Fruit fly (Drosophila melanogaster): Measurements from ENCODE around the gene CG5122.

The CG5122 gene

dm6 chr2L:13176701-13177249, 46.4 kb downstream of the CG5122 start, which contains the start of the genes Sfmbt and CG5439 (continued):
- TF ChIP-seq CG13624 (GFP tag; optimal IDR thresholded peaks at IDR 0.05), result peak; percentile 82
- TF ChIP-seq CG30020 (tag; optimal IDR thresholded peaks at IDR 0.05), result peak; percentile 83
- TF ChIP-seq CG1024 (GFP tag; IDR thresholded peaks at IDR 0.05), result no peak; the same call in 1 of the 2 replicates
- peak; percentile 26 for TF ChIP-seq CG3838 (GFP tag; optimal IDR thresholded peaks at IDR 0.05)
- TF ChIP-seq vvl (GFP tag; IDR thresholded peaks at IDR 0.05), result peak; percentile 31; the same call in 1 of the 2 replicates
- TF ChIP-seq insv (GFP tag; optimal IDR thresholded peaks at IDR 0.05), result peak in 1 of 2 experiments; percentile 53
- TF ChIP-seq CG11696 (GFP tag; IDR thresholded peaks at IDR 0.05), result no peak
- peak in 1 of 2 experiments; percentile 50 for TF ChIP-seq bsh (GFP tag; optimal IDR thresholded peaks at IDR 0.05)
- no peak; the same call in 2 of the 3 replicates for TF ChIP-seq CG34224 (GFP tag; IDR thresholded peaks at IDR 0.05; ENCODE audit: partially characterized antibody)
- TF ChIP-seq Atf3 (GFP tag; optimal IDR thresholded peaks at IDR 0.05), result peak; percentile 53
- peak; percentile 6 for TF ChIP-seq CG12299 (tag; optimal IDR thresholded peaks at IDR 0.05)
- peak; percentile 91 for TF ChIP-seq kay (GFP tag; optimal IDR thresholded peaks at IDR 0.05)
- TF ChIP-seq ssp (GFP tag; IDR thresholded peaks at IDR 0.05), result peak; percentile 72
- peak; percentile 83 for TF ChIP-seq CG4424 (GFP tag; optimal IDR thresholded peaks at IDR 0.05)
- peak; percentile 82 for TF ChIP-seq Max (GFP tag; optimal IDR thresholded peaks at IDR 0.05)
- TF ChIP-seq z (GFP tag; IDR thresholded peaks at IDR 0.05), result no peak
- peak; percentile 61 for TF ChIP-seq E2f1 (GFP tag; IDR thresholded peaks at IDR 0.05)
- TF ChIP-seq Fer2 (tag; optimal IDR thresholded peaks at IDR 0.05), result peak; percentile 57
- no peak for TF ChIP-seq pita (GFP tag; optimal IDR thresholded peaks at IDR 0.05)
- TF ChIP-seq MBD-R2 (GFP tag; IDR thresholded peaks at IDR 0.05), result peak; percentile 80
- TF ChIP-seq gem (tag; optimal IDR thresholded peaks at IDR 0.05), result no peak
- peak; percentile 79 for TF ChIP-seq pum (GFP tag; optimal IDR thresholded peaks at IDR 0.05)
- TF ChIP-seq CG13424 (tag; optimal IDR thresholded peaks at IDR 0.05), result peak; percentile 81
- TF ChIP-seq sna (GFP tag; IDR thresholded peaks at IDR 0.05; ENCODE audit: partially characterized antibody), result no peak; the same call in 1 of the 2 replicates
- peak; percentile 51 for TF ChIP-seq eyg (GFP tag; optimal IDR thresholded peaks at IDR 0.05)
- TF ChIP-seq CG6683 (GFP tag; optimal IDR thresholded peaks at IDR 0.05), result peak; percentile 2
- peak; percentile 100 for TF ChIP-seq CG3995 (GFP tag; optimal IDR thresholded peaks at IDR 0.05)
- TF ChIP-seq Atf6 (GFP tag; IDR thresholded peaks at IDR 0.05), result peak; percentile 53; the same call in 1 of the 2 replicates
- peak; percentile 66 for TF ChIP-seq Xrp1 (GFP tag; IDR thresholded peaks at IDR 0.05)
- TF ChIP-seq CG9817 (tag; optimal IDR thresholded peaks at IDR 0.05), result peak; percentile 80
- TF ChIP-seq exex (tag; optimal IDR thresholded peaks at IDR 0.05), result no peak
- peak; percentile 77 for TF ChIP-seq sisA (GFP tag; IDR thresholded peaks at IDR 0.05)
- no peak for TF ChIP-seq Jarid2 (GFP tag; optimal IDR thresholded peaks at IDR 0.05)
- no peak for TF ChIP-seq sqz (GFP tag; optimal IDR thresholded peaks at IDR 0.05)
- peak; percentile 61; the same call in 1 of the 2 replicates for TF ChIP-seq CG16779 (GFP tag; IDR thresholded peaks at IDR 0.05)
- peak; percentile 73 for TF ChIP-seq CG15696 (tag; optimal IDR thresholded peaks at IDR 0.05)
- peak; percentile 34; the same call in 1 of the 2 replicates for TF ChIP-seq Drgx (GFP tag; IDR thresholded peaks at IDR 0.05)
- peak; percentile 68 for TF ChIP-seq slou (GFP tag; optimal IDR thresholded peaks at IDR 0.05)
- TF ChIP-seq cg (GFP tag; optimal IDR thresholded peaks at IDR 0.05), result no peak
- no peak for TF ChIP-seq tio (GFP tag; optimal IDR thresholded peaks at IDR 0.05)
- TF ChIP-seq aop (GFP tag; IDR thresholded peaks at IDR 0.05), result no peak
- no peak for TF ChIP-seq CG7556 (GFP tag; optimal IDR thresholded peaks at IDR 0.05)
- peak; percentile 60 for TF ChIP-seq nerfin-1 (tag; optimal IDR thresholded peaks at IDR 0.05)
- peak; percentile 84 for TF ChIP-seq CG12391 (tag; optimal IDR thresholded peaks at IDR 0.05)
- peak; percentile 58 for TF ChIP-seq Myb (GFP tag; optimal IDR thresholded peaks at IDR 0.05)
- peak; percentile 49; the same call in 1 of the 2 replicates for TF ChIP-seq CG4404 (GFP tag; IDR thresholded peaks at IDR 0.05)
- TF ChIP-seq Blimp-1 (GFP tag; optimal IDR thresholded peaks at IDR 0.05), result no peak
- TF ChIP-seq sens (GFP tag), result peak; percentile 97
- TF ChIP-seq CG31388 (GFP tag; optimal IDR thresholded peaks at IDR 0.05), result peak; percentile 52
- TF ChIP-seq jing (GFP tag; optimal IDR thresholded peaks at IDR 0.05), result no peak
